Fruit fly (Drosophila melanogaster): ENCODE data around the gene Obp83ef.

Gene Obp83ef

DNA sequence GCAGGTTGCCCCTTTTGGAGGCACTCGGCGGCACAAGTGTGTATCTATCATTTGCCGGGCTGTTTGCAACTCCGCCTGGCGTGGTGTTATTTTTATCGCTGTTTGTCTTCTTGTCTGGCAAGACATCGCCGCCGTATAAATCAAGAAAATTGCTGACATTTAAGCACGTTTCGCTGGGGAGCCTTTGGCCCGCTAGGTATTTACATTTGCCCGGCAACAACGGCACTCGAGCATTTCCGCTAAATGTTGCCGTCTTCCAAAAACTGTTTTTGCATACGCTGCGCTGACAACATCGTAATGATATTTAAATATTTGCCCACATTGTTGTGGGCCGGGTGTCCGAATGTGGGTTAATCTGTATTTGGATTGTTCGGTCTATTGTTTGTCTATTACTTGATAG lies 12.5 kb downstream of the Obp83ef start:
- TF ChIP-seq CG8478 (optimal IDR thresholded peaks at IDR 0.05), result no peak
- no peak for TF ChIP-seq CTCF (optimal IDR thresholded peaks at IDR 0.05)

DNA sequence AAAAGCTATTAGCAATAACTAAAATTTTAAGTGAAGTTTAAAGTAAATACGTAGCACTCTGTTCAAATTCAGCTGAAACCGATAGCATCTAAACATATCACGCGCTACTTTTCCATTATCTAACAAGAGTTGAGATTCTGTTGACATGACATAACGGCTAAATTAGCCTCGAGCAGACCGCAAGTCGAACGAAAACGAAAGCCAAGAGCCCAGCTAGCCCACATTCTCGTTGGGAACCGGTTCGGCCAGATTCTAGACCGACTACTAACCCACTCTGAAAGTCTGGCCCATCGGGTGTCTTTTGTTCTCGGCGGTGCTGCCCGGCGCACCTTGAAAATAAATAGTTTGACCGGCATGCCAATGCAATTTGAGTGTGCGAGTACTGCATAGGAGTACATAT lies 13.8 kb downstream of the Obp83ef start:
- TF ChIP-seq CG8478 (optimal IDR thresholded peaks at IDR 0.05) (no peak), CTCF (optimal IDR thresholded peaks at IDR 0.05) (no peak)

DNA sequence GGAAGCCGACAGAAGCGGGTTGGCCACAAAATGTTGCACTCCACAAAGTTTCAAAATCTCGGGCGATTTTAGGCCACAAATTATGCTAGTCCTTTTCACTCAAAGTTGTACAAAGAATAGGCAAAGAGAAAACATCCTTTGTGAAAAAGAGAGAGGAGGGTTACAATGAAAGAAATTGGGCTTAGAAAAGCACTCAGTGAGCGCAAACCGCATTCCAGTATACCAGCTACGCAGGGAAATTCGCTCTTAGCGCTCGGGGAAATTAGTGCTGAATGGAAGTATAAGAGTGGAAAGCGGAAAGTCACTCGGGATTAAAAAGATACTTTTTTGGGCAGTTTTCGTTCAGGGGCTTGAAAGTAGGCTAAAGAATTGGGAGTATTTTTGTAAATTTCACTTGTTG lies 28.7 kb downstream of the Obp83ef start:
- TF ChIP-seq CTCF (optimal IDR thresholded peaks at IDR 0.05) (no peak), CG8478 (optimal IDR thresholded peaks at IDR 0.05) (no peak)

DNA sequence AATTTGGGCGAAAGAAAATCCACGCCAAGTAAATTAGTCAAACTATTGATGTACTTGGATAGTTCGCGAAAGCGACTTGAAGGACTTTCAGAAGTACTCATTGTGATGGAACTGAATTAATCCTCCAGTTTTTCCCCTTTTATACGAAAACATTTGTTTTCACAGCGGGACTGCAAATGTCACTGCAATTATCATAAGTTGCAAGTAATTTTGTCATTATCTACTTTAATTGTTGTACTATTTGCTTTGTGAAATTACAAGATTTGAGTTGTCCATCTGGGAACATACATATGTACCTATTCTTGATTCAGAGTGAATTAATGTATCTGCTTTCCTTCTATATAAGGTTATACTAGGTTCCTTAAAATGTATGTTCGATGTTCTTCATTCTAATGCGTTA lies 32.7 kb downstream of the Obp83ef start, which contains the start of gene Or83c:
Or83c (minus strand) TSS at position 101 of the 400 bp plus-strand sequence.
- TF ChIP-seq CTCF (optimal IDR thresholded peaks at IDR 0.05), result no peak
- no peak for TF ChIP-seq CG8478 (optimal IDR thresholded peaks at IDR 0.05)
